Fruit fly (Drosophila melanogaster) whole organism, pupa: ENCODE results near the gene CG33110.
A peak's percentile ranks its signal among the peaks of the same experiment; 100 is the strongest.

ENCODE experiments used
- CG10348 ChIP-seq: fragments of 200-800 bp; sonication (Bioruptor generic); IDR thresholded peaks from 2 replicates; pipeline ENCODE4 v1.3.6; 2022; ENCODE audit warnings: missing biosample characterization, missing genetic modification characterization
- CG12605 ChIP-seq: fragments of 200-800 bp; sonication (Bioruptor generic); IDR thresholded peaks from 2 replicates; pipeline ENCODE4 v1.3.6; 2022; ENCODE audit warnings: missing biosample characterization, missing genetic modification characterization
- CG13204 ChIP-seq: fragments of 200-800 bp; sonication (Bioruptor generic); optimal IDR thresholded peaks from 2 replicates; lab custom pipeline; 2018; ENCODE audit warnings: missing biosample characterization, mild to moderate bottlenecking, missing genetic modification characterization, moderate library complexity
- CG14655 ChIP-seq: fragments of 200-800 bp; sonication (Bioruptor generic); optimal IDR thresholded peaks from 3 replicates; lab custom pipeline; 2017; ENCODE audit warnings: mild to moderate bottlenecking, missing biosample characterization, missing genetic modification reagents, missing genetic modification characterization
- CG32121 ChIP-seq: fragments of 200-800 bp; sonication (Bioruptor generic); IDR thresholded peaks from 2 replicates; pipeline ENCODE4 v1.3.6; 2022; ENCODE audit warnings: missing biosample characterization, missing genetic modification characterization
- CG34367 ChIP-seq: fragments of 200-800 bp; sonication (Bioruptor generic); optimal IDR thresholded peaks from 2 replicates; lab custom pipeline; 2018; ENCODE audit warnings: missing biosample characterization, mild to moderate bottlenecking, missing genetic modification characterization
- CG4496 ChIP-seq: fragments of 200-800 bp; sonication (Bioruptor generic); IDR thresholded peaks from 3 replicates; pipeline ENCODE4 v1.3.6; 2022; ENCODE audit warnings: missing biosample characterization, missing genetic modification characterization
- CG8159 ChIP-seq: fragments of 200-800 bp; sonication (Bioruptor generic); optimal IDR thresholded peaks from 3 replicates; lab custom pipeline; 2018; ENCODE audit warnings: missing biosample characterization, mild to moderate bottlenecking, missing genetic modification characterization, moderate library complexity
- CG8301 ChIP-seq: fragments of 200-800 bp; sonication (Bioruptor generic); optimal IDR thresholded peaks from 2 replicates; lab custom pipeline; 2018; ENCODE audit warnings: missing biosample characterization, mild to moderate bottlenecking, missing genetic modification characterization
- D1 ChIP-seq: fragments of 200-800 bp; sonication (Bioruptor generic); optimal IDR thresholded peaks from 2 replicates; lab custom pipeline; 2018; ENCODE audit warnings: missing biosample characterization, mild to moderate bottlenecking, missing genetic modification characterization, moderate library complexity
- EcR ChIP-seq: fragments of 200-800 bp; sonication (Bioruptor generic); optimal IDR thresholded peaks from 3 replicates; lab custom pipeline; 2019; ENCODE audit warnings: missing biosample characterization, missing genetic modification characterization, mild to moderate bottlenecking, moderate library complexity, missing genetic modification reagents
- Ets98B ChIP-seq: fragments of 200-800 bp; sonication (Bioruptor generic); IDR thresholded peaks from 2 replicates; pipeline ENCODE4 v1.3.6; 2022; ENCODE audit warnings: missing biosample characterization, missing genetic modification characterization
- Pif1B ChIP-seq: fragments of 200-800 bp; sonication (Bioruptor generic); optimal IDR thresholded peaks from 3 replicates; lab custom pipeline; 2016; ENCODE audit warnings: missing biosample characterization, missing genetic modification characterization
- rn ChIP-seq: fragments of 200-800 bp; sonication (Bioruptor generic); IDR thresholded peaks from 2 replicates; pipeline ENCODE4 v1.3.6; 2022; ENCODE audit warnings: missing biosample characterization, missing genetic modification characterization

DNA sequence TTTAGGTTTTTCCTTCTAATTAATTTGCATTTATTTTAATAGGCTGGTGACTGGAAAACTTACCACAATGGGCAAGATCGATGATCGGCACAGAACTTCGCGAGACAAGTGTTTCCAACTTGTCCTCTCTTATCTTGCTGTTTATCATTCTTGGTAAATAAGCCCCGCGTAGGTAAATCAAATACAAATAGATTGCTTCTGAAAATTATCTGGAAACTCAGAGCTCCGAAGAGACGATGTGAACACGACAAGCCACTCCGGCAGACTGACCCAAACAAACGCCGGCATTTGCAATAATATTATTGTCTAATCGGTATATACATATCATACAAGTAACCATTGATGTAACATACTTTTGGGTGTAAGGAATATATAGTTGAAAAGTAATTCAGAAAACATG lies 39.7 kb upstream of the CG33110 start, which contains the start of gene CG33099:
- TF ChIP-seq CG34367 (tag; lab: Kevin White, UChicago) (no peak), Pif1B (GFP tag; lab: Kevin White, UChicago) (peak; percentile 52), EcR (peak; percentile 4), CG13204 (GFP tag; lab: Kevin White, UChicago) (no peak), CG4496 (peak; percentile 55; the same call in 2 of the 3 replicates), Ets98B (GFP tag; lab: Robert Waterston, UW) (0 out of 2 replicates have a peak, but pooled peaks have one; percentile 11), CG14655 (GFP tag; lab: Kevin White, UChicago) (peak; percentile 4), CG8301 (no peak), D1 (tag; lab: Kevin White, UChicago) (no peak), CG10348 (GFP tag; lab: Robert Waterston, UW) (no peak), CG32121 (GFP tag; lab: Robert Waterston, UW) (peak; percentile 36; the same call in 1 of the 2 replicates), CG8159 (no peak), CG12605 (GFP tag; lab: Robert Waterston, UW) (no peak), rn (no peak)
